Comparison of ENCODE assay signal across 1 fruit fly cellular context in the genomic region with DNA sequence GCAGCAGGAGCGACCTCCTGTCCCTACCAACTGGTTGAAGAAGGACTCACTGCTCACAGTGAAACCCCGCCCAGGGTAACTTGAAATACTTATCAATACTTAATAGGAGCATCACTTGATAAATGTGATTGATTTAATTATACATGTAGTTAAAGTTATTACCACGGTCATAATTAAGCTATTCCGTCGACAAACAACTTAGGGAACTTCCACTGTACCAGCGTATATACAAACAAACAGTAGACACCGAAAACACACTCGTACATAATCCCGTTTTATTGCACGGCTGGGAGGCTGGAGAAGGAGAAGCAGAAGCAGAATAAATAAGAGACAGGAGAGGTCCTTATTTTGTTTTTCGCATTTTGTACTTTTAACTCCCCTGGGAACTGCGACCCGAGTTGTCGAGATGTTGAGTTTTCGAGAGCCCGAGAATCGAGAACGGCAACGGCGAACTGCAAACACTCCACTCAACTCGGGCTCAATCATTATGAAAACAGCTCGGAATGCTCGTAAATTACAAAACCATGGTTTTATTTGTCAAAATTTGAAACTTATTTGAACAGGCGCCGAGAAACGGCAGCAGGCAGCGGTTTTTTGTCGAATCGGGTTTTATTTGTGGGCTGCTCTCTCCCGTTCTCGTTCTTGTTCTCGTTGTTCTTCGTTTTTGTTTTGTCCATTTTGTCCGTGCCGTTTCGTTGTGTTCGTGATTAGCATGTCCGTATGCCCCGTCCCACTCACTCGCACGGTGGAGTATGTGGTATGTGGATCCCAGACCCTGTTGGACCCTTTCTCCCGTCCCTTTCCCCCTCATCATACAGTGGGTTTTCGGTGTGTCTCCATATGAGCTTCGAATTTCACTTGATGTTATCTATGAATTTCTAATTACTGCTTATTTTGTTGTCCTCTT.
A peak's percentile ranks its signal among the peaks of the same experiment; 100 is the strongest.
TF ChIP-seq lines count a peak whose summit lies in the region.

No protein-coding gene starts in this region.

TF ChIP-seq in whole organism, embryonic, 481 proteins besides CTCF, POLR2A, EP300 and RAD21 (continued from another document and continues in another):
- TF ChIP-seq Lhr (GFP tag; optimal IDR thresholded peaks at IDR 0.05; lab: Kevin White, UChicago): no peak
- TF ChIP-seq corto (GFP tag; optimal IDR thresholded peaks at IDR 0.05; lab: Kevin White, UChicago): peak; percentile 91
- TF ChIP-seq CG14860 (GFP tag; IDR thresholded peaks at IDR 0.05; lab: Robert Waterston, UW; ENCODE audit: partially characterized antibody): no peak
- no peak for TF ChIP-seq Stat92E (GFP tag; optimal IDR thresholded peaks at IDR 0.05; lab: Kevin White, UChicago)
- TF ChIP-seq CG12155 (GFP tag; optimal IDR thresholded peaks at IDR 0.05; lab: Kevin White, UChicago): peak; percentile 78
- peak; percentile 38 for TF ChIP-seq nau (GFP tag; optimal IDR thresholded peaks at IDR 0.05; lab: Kevin White, UChicago)
- TF ChIP-seq CG15601 (tag; optimal IDR thresholded peaks at IDR 0.05; lab: Kevin White, UChicago): peak; percentile 27
- peak; percentile 94 for TF ChIP-seq nom (GFP tag; optimal IDR thresholded peaks at IDR 0.05; lab: Kevin White, UChicago)
- TF ChIP-seq Spps (tag; optimal IDR thresholded peaks at IDR 0.05; lab: Kevin White, UChicago): no peak
- TF ChIP-seq NfI (GFP tag; optimal IDR thresholded peaks at IDR 0.05; lab: Kevin White, UChicago): peak; percentile 78
- TF ChIP-seq CG4707 (GFP tag; optimal IDR thresholded peaks at IDR 0.05; lab: Kevin White, UChicago): peak; percentile 13
- peak; percentile 72 for TF ChIP-seq CG11398 (GFP tag; optimal IDR thresholded peaks at IDR 0.05; lab: Kevin White, UChicago)
- TF ChIP-seq jumu (GFP tag; optimal IDR thresholded peaks at IDR 0.05; lab: Kevin White, UChicago): peak; percentile 83
- peak; percentile 84 for TF ChIP-seq zfh2 (GFP tag; optimal IDR thresholded peaks at IDR 0.05; lab: Kevin White, UChicago)
- TF ChIP-seq lov (optimal IDR thresholded peaks at IDR 0.05; lab: Kevin White, UChicago): no peak
- TF ChIP-seq lov (GFP tag; IDR thresholded peaks at IDR 0.05; lab: Robert Waterston, UW): 0 out of 3 replicates have a peak, but pooled peaks have one; percentile 51
- no peak for TF ChIP-seq CG8478 (optimal IDR thresholded peaks at IDR 0.05; lab: Kevin White, UChicago)
- TF ChIP-seq HLH54F (GFP tag; optimal IDR thresholded peaks at IDR 0.05; lab: Kevin White, UChicago): peak; percentile 80
- TF ChIP-seq CG4282 (GFP tag; optimal IDR thresholded peaks at IDR 0.05; lab: Kevin White, UChicago): peak; percentile 40
- no peak; the same call in 1 of the 2 replicates for TF ChIP-seq CG9215 (GFP tag; IDR thresholded peaks at IDR 0.05; lab: Robert Waterston, UW)
- TF ChIP-seq CG10565 (GFP tag; optimal IDR thresholded peaks at IDR 0.05; lab: Kevin White, UChicago): no peak
- TF ChIP-seq CrebB (tag; optimal IDR thresholded peaks at IDR 0.05; lab: Kevin White, UChicago): peak; percentile 77
- TF ChIP-seq CG2202 (tag; optimal IDR thresholded peaks at IDR 0.05; lab: Kevin White, UChicago): peak; percentile 30
- TF ChIP-seq CG2875 (GFP tag; optimal IDR thresholded peaks at IDR 0.05; lab: Kevin White, UChicago): no peak
- peak; percentile 58; the same call in 1 of the 2 replicates for TF ChIP-seq wdn (GFP tag; IDR thresholded peaks at IDR 0.05; lab: Robert Waterston, UW)
- TF ChIP-seq CG3407 (GFP tag; optimal IDR thresholded peaks at IDR 0.05; lab: Kevin White, UChicago): peak; percentile 27
- TF ChIP-seq CG12942 (GFP tag; optimal IDR thresholded peaks at IDR 0.05; lab: Kevin White, UChicago): peak; percentile 24
- peak; percentile 47 for TF ChIP-seq CG7928 (GFP tag; optimal IDR thresholded peaks at IDR 0.05; lab: Kevin White, UChicago)
- peak; percentile 71; the same call in 2 of the 3 replicates for TF ChIP-seq CG7357 (GFP tag; IDR thresholded peaks at IDR 0.05; lab: Robert Waterston, UW)
- TF ChIP-seq bbx (GFP tag; IDR thresholded peaks at IDR 0.05; lab: Robert Waterston, UW; ENCODE audit: partially characterized antibody): 0 out of 2 replicates have a peak, but pooled peaks have one; percentile 17
- TF ChIP-seq fd64A (GFP tag; optimal IDR thresholded peaks at IDR 0.05; lab: Kevin White, UChicago): no peak
- peak; percentile 41 for TF ChIP-seq CG4328 (GFP tag; optimal IDR thresholded peaks at IDR 0.05; lab: Kevin White, UChicago)
- peak; percentile 78 for TF ChIP-seq CG8924 (tag; optimal IDR thresholded peaks at IDR 0.05; lab: Kevin White, UChicago)
- TF ChIP-seq tna (GFP tag; IDR thresholded peaks at IDR 0.05; lab: Robert Waterston, UW; ENCODE audit: partially characterized antibody): peak; percentile 23; the same call in 1 of the 2 replicates
- peak; percentile 86 for TF ChIP-seq ci (GFP tag; IDR thresholded peaks at IDR 0.05; lab: Robert Waterston, UW)
- TF ChIP-seq CG14710 (tag; optimal IDR thresholded peaks at IDR 0.05; lab: Kevin White, UChicago): peak; percentile 36
- peak; percentile 74 for TF ChIP-seq Mad (GFP tag; optimal IDR thresholded peaks at IDR 0.05; lab: Kevin White, UChicago)
- peak; percentile 73 for TF ChIP-seq esg (GFP tag; conservative IDR thresholded peaks at IDR 0.05; lab: Robert Waterston, UW)
- TF ChIP-seq ap (GFP tag; IDR thresholded peaks at IDR 0.05; lab: Robert Waterston, UW): 0 out of 2 replicates have a peak, but pooled peaks have one; percentile 22
- no peak for TF ChIP-seq ab (GFP tag; optimal IDR thresholded peaks at IDR 0.05; lab: Kevin White, UChicago)
- peak; percentile 83 for TF ChIP-seq schlank (tag; optimal IDR thresholded peaks at IDR 0.05; lab: Kevin White, UChicago)
- peak; percentile 78 for TF ChIP-seq CG15269 (tag; optimal IDR thresholded peaks at IDR 0.05; lab: Kevin White, UChicago)
- no peak for TF ChIP-seq D (optimal IDR thresholded peaks at IDR 0.05; lab: Kevin White, UChicago)
- TF ChIP-seq D (GFP tag; optimal IDR thresholded peaks at IDR 0.05; lab: Kevin White, UChicago): peak; percentile 36
- TF ChIP-seq Hey (tag; optimal IDR thresholded peaks at IDR 0.05; lab: Kevin White, UChicago): peak; percentile 38
- no peak for TF ChIP-seq fru (optimal IDR thresholded peaks at IDR 0.05; lab: Kevin White, UChicago)
- TF ChIP-seq CG10431 (GFP tag; optimal IDR thresholded peaks at IDR 0.05; lab: Kevin White, UChicago): no peak
- TF ChIP-seq tin (GFP tag; optimal IDR thresholded peaks at IDR 0.05; lab: Kevin White, UChicago): peak; percentile 68
- TF ChIP-seq CG2129 (GFP tag; IDR thresholded peaks at IDR 0.05; lab: Robert Waterston, UW; ENCODE audit: partially characterized antibody): no peak
- TF ChIP-seq ind (GFP tag; optimal IDR thresholded peaks at IDR 0.05; lab: Kevin White, UChicago): peak; percentile 77
- no peak for TF ChIP-seq gt (GFP tag; IDR thresholded peaks at IDR 0.05; lab: Robert Waterston, UW)
- TF ChIP-seq CG16863 (GFP tag; optimal IDR thresholded peaks at IDR 0.05; lab: Kevin White, UChicago): peak; percentile 74
- no peak for TF ChIP-seq nerfin-1 (tag; optimal IDR thresholded peaks at IDR 0.05; lab: Kevin White, UChicago)
- peak; percentile 63; the same call in 3 of the 4 replicates for TF ChIP-seq Gug (GFP tag; IDR thresholded peaks at IDR 0.05; lab: Robert Waterston, UW)
- peak; percentile 48; the same call in 1 of the 2 replicates for TF ChIP-seq CG6272 (GFP tag; IDR thresholded peaks at IDR 0.05; lab: Robert Waterston, UW)
- TF ChIP-seq CG14014 (GFP tag; IDR thresholded peaks at IDR 0.05; lab: Robert Waterston, UW): peak; percentile 82
- no peak for TF ChIP-seq Adf1 (GFP tag; IDR thresholded peaks at IDR 0.05; lab: Robert Waterston, UW)
- TF ChIP-seq Ada2b (GFP tag; IDR thresholded peaks at IDR 0.05; lab: Robert Waterston, UW): peak; percentile 72
- TF ChIP-seq pb (GFP tag; optimal IDR thresholded peaks at IDR 0.05; lab: Kevin White, UChicago): peak; percentile 60
- peak; percentile 26 for TF ChIP-seq CG2116 (GFP tag; optimal IDR thresholded peaks at IDR 0.05; lab: Kevin White, UChicago)
- no peak for TF ChIP-seq HLHmδ (GFP tag; optimal IDR thresholded peaks at IDR 0.05; lab: Kevin White, UChicago)
- peak; percentile 73 for TF ChIP-seq ara (GFP tag; IDR thresholded peaks at IDR 0.05; lab: Robert Waterston, UW)
- peak; percentile 38 for TF ChIP-seq CG18011 (GFP tag; optimal IDR thresholded peaks at IDR 0.05; lab: Kevin White, UChicago)
- 0 out of 2 replicates have a peak, but pooled peaks have one; percentile 29 for TF ChIP-seq CG5953 (GFP tag; IDR thresholded peaks at IDR 0.05; lab: Robert Waterston, UW)
- peak; percentile 35 for TF ChIP-seq sd (tag; optimal IDR thresholded peaks at IDR 0.05; lab: Kevin White, UChicago)
- TF ChIP-seq shn (GFP tag; optimal IDR thresholded peaks at IDR 0.05; lab: Kevin White, UChicago): peak; percentile 56
- peak; percentile 47 for TF ChIP-seq gcm (GFP tag; optimal IDR thresholded peaks at IDR 0.05; lab: Kevin White, UChicago)
- peak; percentile 58; the same call in 1 of the 3 replicates for TF ChIP-seq CG6175 (GFP tag; IDR thresholded peaks at IDR 0.05; lab: Robert Waterston, UW)
- TF ChIP-seq MTF-1 (GFP tag; optimal IDR thresholded peaks at IDR 0.05; lab: Kevin White, UChicago; ENCODE audit: borderline replicate concordance): peak; percentile 24
- TF ChIP-seq gce (GFP tag; IDR thresholded peaks at IDR 0.05; lab: Robert Waterston, UW): peak; percentile 71; the same call in 1 of the 3 replicates
- peak in 1 of 3 experiments; percentile 59 for TF ChIP-seq lola (GFP tag; optimal IDR thresholded peaks at IDR 0.05; lab: Kevin White, UChicago)
- TF ChIP-seq br (optimal IDR thresholded peaks at IDR 0.05; lab: Kevin White, UChicago): no peak
- TF ChIP-seq croc (GFP tag; conservative IDR thresholded peaks at IDR 0.05; lab: Robert Waterston, UW): peak; percentile 53
- no peak for TF ChIP-seq ato (GFP tag; IDR thresholded peaks at IDR 0.05; lab: Robert Waterston, UW; ENCODE audit: partially characterized antibody)
- no peak for TF ChIP-seq Opbp (GFP tag; IDR thresholded peaks at IDR 0.05; lab: Robert Waterston, UW; ENCODE audit: partially characterized antibody)
- TF ChIP-seq Meics (GFP tag; optimal IDR thresholded peaks at IDR 0.05; lab: Kevin White, UChicago): peak; percentile 85
- TF ChIP-seq CG43689 (GFP tag; IDR thresholded peaks at IDR 0.05; lab: Robert Waterston, UW): peak; percentile 53; the same call in 1 of the 2 replicates
- no peak for TF ChIP-seq CG30020 (tag; optimal IDR thresholded peaks at IDR 0.05; lab: Kevin White, UChicago)
- TF ChIP-seq vnd (GFP tag; IDR thresholded peaks at IDR 0.05; lab: Robert Waterston, UW; ENCODE audit: partially characterized antibody): no peak
- TF ChIP-seq z (GFP tag; IDR thresholded peaks at IDR 0.05; lab: Robert Waterston, UW): peak; percentile 86
- peak; percentile 62 for TF ChIP-seq Camta (GFP tag; optimal IDR thresholded peaks at IDR 0.05; lab: Kevin White, UChicago)
- peak; percentile 83 for TF ChIP-seq her (GFP tag; optimal IDR thresholded peaks at IDR 0.05; lab: Kevin White, UChicago)
- peak; percentile 71; the same call in 1 of the 3 replicates for TF ChIP-seq CG11695 (GFP tag; IDR thresholded peaks at IDR 0.05; lab: Robert Waterston, UW)
- peak; percentile 46 for TF ChIP-seq CG17568 (GFP tag; optimal IDR thresholded peaks at IDR 0.05; lab: Kevin White, UChicago)
- TF ChIP-seq sima (GFP tag; optimal IDR thresholded peaks at IDR 0.05; lab: Kevin White, UChicago): peak; percentile 56
- peak; percentile 66; the same call in 1 of the 2 replicates for TF ChIP-seq chm (GFP tag; IDR thresholded peaks at IDR 0.05; lab: Robert Waterston, UW)
- no peak for TF ChIP-seq CG1024 (GFP tag; IDR thresholded peaks at IDR 0.05; lab: Robert Waterston, UW)
- TF ChIP-seq CG3726 (GFP tag; IDR thresholded peaks at IDR 0.05; lab: Robert Waterston, UW): 0 out of 3 replicates have a peak, but pooled peaks have one; percentile 33
- TF ChIP-seq so (GFP tag; IDR thresholded peaks at IDR 0.05; lab: Robert Waterston, UW): 0 out of 3 replicates have a peak, but pooled peaks have one; percentile 70
- TF ChIP-seq mam (GFP tag; optimal IDR thresholded peaks at IDR 0.05; lab: Kevin White, UChicago): peak; percentile 89
- TF ChIP-seq sob (GFP tag; IDR thresholded peaks at IDR 0.05; lab: Robert Waterston, UW): peak; percentile 76
- peak; percentile 94 for TF ChIP-seq CG2120 (GFP tag; optimal IDR thresholded peaks at IDR 0.05; lab: Kevin White, UChicago)
- no peak for TF ChIP-seq CG11696 (GFP tag; IDR thresholded peaks at IDR 0.05; lab: Robert Waterston, UW)
- TF ChIP-seq CG42726 (GFP tag; IDR thresholded peaks at IDR 0.05; lab: Robert Waterston, UW; ENCODE audit: partially characterized antibody): no peak
- TF ChIP-seq CG8281 (tag; optimal IDR thresholded peaks at IDR 0.05; lab: Kevin White, UChicago): no peak
- peak; percentile 33 for TF ChIP-seq exex (tag; optimal IDR thresholded peaks at IDR 0.05; lab: Kevin White, UChicago)
- peak; percentile 19 for TF ChIP-seq pzg (GFP tag; optimal IDR thresholded peaks at IDR 0.05; lab: Kevin White, UChicago)
- no peak for TF ChIP-seq usp (GFP tag; optimal IDR thresholded peaks at IDR 0.05; lab: Kevin White, UChicago)
- TF ChIP-seq CG14667 (GFP tag; IDR thresholded peaks at IDR 0.05; lab: Robert Waterston, UW): peak; percentile 71
- TF ChIP-seq Tbp (GFP tag; optimal IDR thresholded peaks at IDR 0.05; lab: Kevin White, UChicago): no peak
- TF ChIP-seq CG6654 (GFP tag; optimal IDR thresholded peaks at IDR 0.05; lab: Kevin White, UChicago): peak; percentile 14
- TF ChIP-seq Trl (optimal IDR thresholded peaks at IDR 0.05; lab: Kevin White, UChicago): peak; percentile 3 to 4
- TF ChIP-seq Trl (GFP tag; optimal IDR thresholded peaks at IDR 0.05; lab: Kevin White, UChicago): peak; percentile 82
- TF ChIP-seq h (optimal IDR thresholded peaks at IDR 0.05; lab: Kevin White, UChicago): no peak
- peak; percentile 76 for TF ChIP-seq maf-S (GFP tag; optimal IDR thresholded peaks at IDR 0.05; lab: Kevin White, UChicago)
- TF ChIP-seq disco-r (GFP tag; optimal IDR thresholded peaks at IDR 0.05; lab: Kevin White, UChicago): peak; percentile 63
- no peak for TF ChIP-seq Doc3 (GFP tag; IDR thresholded peaks at IDR 0.05; lab: Robert Waterston, UW; ENCODE audit: partially characterized antibody)
- TF ChIP-seq ash1 (GFP tag; optimal IDR thresholded peaks at IDR 0.05; lab: Kevin White, UChicago): peak; percentile 58
- TF ChIP-seq CG9437 (GFP tag; optimal IDR thresholded peaks at IDR 0.05; lab: Kevin White, UChicago): peak; percentile 41
- peak; percentile 76 for TF ChIP-seq caup (GFP tag; optimal IDR thresholded peaks at IDR 0.05; lab: Kevin White, UChicago; ENCODE audit: severe bottlenecking)
- TF ChIP-seq Sry-β (GFP tag; optimal IDR thresholded peaks at IDR 0.05; lab: Kevin White, UChicago): no peak
- TF ChIP-seq CG12236 (GFP tag; optimal IDR thresholded peaks at IDR 0.05; lab: Kevin White, UChicago): peak; percentile 40
- TF ChIP-seq NK7.1 (GFP tag; optimal IDR thresholded peaks at IDR 0.05; lab: Kevin White, UChicago): peak; percentile 61
- TF ChIP-seq CG31224 (GFP tag; IDR thresholded peaks at IDR 0.05; lab: Robert Waterston, UW): peak; percentile 97
- peak; percentile 84 for TF ChIP-seq row (GFP tag; IDR thresholded peaks at IDR 0.05; lab: Robert Waterston, UW)
